Fruit fly (Drosophila melanogaster): ENCODE measurements around the gene sowah.

Gene sowah

DNA sequence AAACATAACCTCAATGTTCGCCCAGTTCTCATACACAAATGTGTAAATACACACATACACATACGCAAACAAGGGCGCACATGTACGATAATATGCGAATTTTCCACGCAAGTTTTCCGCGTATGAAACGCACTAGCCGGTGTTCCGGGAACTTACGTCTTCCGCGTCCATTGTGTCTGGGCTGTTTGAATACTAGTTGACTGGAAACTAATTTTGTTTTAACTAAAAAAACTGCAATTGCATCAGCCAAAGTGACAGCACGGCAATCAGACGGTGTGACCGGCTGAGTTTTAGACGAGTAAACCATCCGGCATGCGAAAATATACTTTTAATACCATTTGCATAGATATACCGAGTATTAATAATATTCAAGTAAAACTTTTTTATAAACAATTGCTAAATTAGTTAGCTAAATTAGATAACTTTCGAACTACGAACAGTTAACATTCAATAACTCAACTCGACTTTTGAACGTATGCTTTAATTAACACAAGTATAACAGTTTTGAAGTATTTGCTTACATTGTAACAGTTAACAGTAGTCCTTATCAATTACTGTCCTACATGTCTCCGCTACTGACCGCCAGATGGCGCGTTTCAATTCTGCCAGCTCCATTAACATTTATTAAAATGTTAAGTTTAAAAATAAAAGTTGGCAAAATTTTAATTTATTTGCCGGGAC, 45.8 kb downstream of the sowah start, which contains the start of gene eIF2beta (continued):
- TF ChIP-seq CG3847 (GFP tag; IDR thresholded peaks at IDR 0.05) (no peak), dmrt11E (tag; optimal IDR thresholded peaks at IDR 0.05) (peak; percentile 15), CG6272 (GFP tag; IDR thresholded peaks at IDR 0.05) (no peak), CG11560 (tag; IDR thresholded peaks at IDR 0.05) (no peak), chn (GFP tag; optimal IDR thresholded peaks at IDR 0.05) (peak; percentile 29), fd96Cb (tag; optimal IDR thresholded peaks at IDR 0.05) (no peak), Doc2 (GFP tag; IDR thresholded peaks at IDR 0.05) (no peak), Fer2 (tag; optimal IDR thresholded peaks at IDR 0.05) (no peak), gt (GFP tag; IDR thresholded peaks at IDR 0.05) (no peak), Ets65A (GFP tag) (no peak), CG11723 (GFP tag; optimal IDR thresholded peaks at IDR 0.05) (peak; percentile 22), CG12071 (GFP tag; optimal IDR thresholded peaks at IDR 0.05) (peak; percentile 66), trem (tag; optimal IDR thresholded peaks at IDR 0.05) (peak; percentile 80), CG1602 (GFP tag; optimal IDR thresholded peaks at IDR 0.05) (no peak), Nf-YA (GFP tag; IDR thresholded peaks at IDR 0.05) (no peak), CrebB (tag; optimal IDR thresholded peaks at IDR 0.05) (peak; percentile 50), CG15514 (GFP tag; optimal IDR thresholded peaks at IDR 0.05) (peak; percentile 55), Ets97D (GFP tag; optimal IDR thresholded peaks at IDR 0.05) (no peak), CG10267 (tag; optimal IDR thresholded peaks at IDR 0.05) (peak; percentile 51), Bdp1 (GFP tag; optimal IDR thresholded peaks at IDR 0.05) (no peak), Abd-B (GFP tag; optimal IDR thresholded peaks at IDR 0.05) (no peak), CG30403 (GFP tag; optimal IDR thresholded peaks at IDR 0.05) (no peak), Dfd (GFP tag; optimal IDR thresholded peaks at IDR 0.05) (no peak), ind (GFP tag; optimal IDR thresholded peaks at IDR 0.05) (no peak), Ptx1 (GFP tag; IDR thresholded peaks at IDR 0.05) (no peak), scrt (GFP tag; optimal IDR thresholded peaks at IDR 0.05) (peak; percentile 11), kay (GFP tag; optimal IDR thresholded peaks at IDR 0.05) (no peak), CG7271 (tag; optimal IDR thresholded peaks at IDR 0.05) (no peak), ems (GFP tag; optimal IDR thresholded peaks at IDR 0.05) (no peak), CG5180 (GFP tag; optimal IDR thresholded peaks at IDR 0.05) (peak; percentile 8), Hey (tag; optimal IDR thresholded peaks at IDR 0.05) (no peak), CG2129 (GFP tag; IDR thresholded peaks at IDR 0.05; ENCODE audit: partially characterized antibody) (no peak), YL-1 (GFP tag; optimal IDR thresholded peaks at IDR 0.05) (peak; percentile 97), CG8765 (GFP tag; IDR thresholded peaks at IDR 0.05) (no peak), Bgb (GFP tag; IDR thresholded peaks at IDR 0.05; ENCODE audit: partially characterized antibody) (peak; percentile 37; the same call in 1 of the 2 replicates), B-H1 (GFP tag; IDR thresholded peaks at IDR 0.05) (no peak; the same call in 2 of the 3 replicates), hb (GFP tag; IDR thresholded peaks at IDR 0.05; ENCODE audit: partially characterized antibody) (no peak), crol (GFP tag; IDR thresholded peaks at IDR 0.05) (no peak), Side (GFP tag; optimal IDR thresholded peaks at IDR 0.05) (peak; percentile 10), fd102C (GFP tag; optimal IDR thresholded peaks at IDR 0.05) (peak; percentile 7), Oli (tag; optimal IDR thresholded peaks at IDR 0.05) (no peak), Atf6 (GFP tag; IDR thresholded peaks at IDR 0.05) (no peak), ap (GFP tag; IDR thresholded peaks at IDR 0.05) (no peak), CG12942 (GFP tag; optimal IDR thresholded peaks at IDR 0.05) (no peak), tup (GFP tag; optimal IDR thresholded peaks at IDR 0.05) (no peak), CG10654 (GFP tag; optimal IDR thresholded peaks at IDR 0.05) (no peak), Max (GFP tag; optimal IDR thresholded peaks at IDR 0.05) (peak; percentile 51), jigr1 (GFP tag; IDR thresholded peaks at IDR 0.05) (no peak), CG31224 (GFP tag; IDR thresholded peaks at IDR 0.05) (no peak), Sox102F (GFP tag; optimal IDR thresholded peaks at IDR 0.05) (peak; percentile 31), ken (GFP tag; IDR thresholded peaks at IDR 0.05) (no peak)
